Worm (Caenorhabditis elegans) whole organism, L4 larva: ENCODE measurements around the gene garr-1.

Experiments used
- D1046.2 ChIP-seq: fragments of 200-800 bp; sonication (Bioruptor generic); IDR thresholded peaks from 2 replicates; pipeline ENCODE4 v1.3.6; 2022; ENCODE audit warnings: missing genetic modification characterization, missing compliant biosample characterization
- F26F4.8 ChIP-seq: fragments of 200-800 bp; sonication (Bioruptor generic); conservative IDR thresholded peaks from 2 replicates; pipeline ENCODE4 v1.3.6; 2022; ENCODE audit warnings: missing genetic modification characterization, missing compliant biosample characterization
- F44E2.7 ChIP-seq: fragments of 200-800 bp; sonication (Bioruptor generic); IDR thresholded peaks from 2 replicates; pipeline ENCODE4 v2.1.2; 2022; ENCODE audit warnings: missing genetic modification characterization, missing compliant biosample characterization
- F49E8.2 ChIP-seq: sonication (generic microtip); optimal IDR thresholded peaks from 2 replicates; lab custom pipeline; 2016; ENCODE audit warnings: missing compliant biosample characterization, mild to moderate bottlenecking, missing genetic modification characterization, borderline replicate concordance
- Y48G9A.11 ChIP-seq: fragments of 200-800 bp; sonication (Bioruptor generic); IDR thresholded peaks from 2 replicates; pipeline ENCODE4 v1.3.6; 2022; ENCODE audit warnings: missing genetic modification reagents, missing genetic modification characterization, missing compliant biosample characterization
- Y75B8A.6 ChIP-seq: fragments of 200-800 bp; sonication (Bioruptor generic); IDR thresholded peaks from 2 replicates; pipeline ENCODE4 v1.3.6; 2022; ENCODE audit warnings: missing genetic modification reagents, missing genetic modification characterization, missing compliant biosample characterization
- ZK337.2 ChIP-seq: fragments of 200-800 bp; sonication (Bioruptor generic); IDR thresholded peaks from 2 replicates; pipeline ENCODE4 v1.3.6; 2022; ENCODE audit warnings: missing genetic modification reagents, missing genetic modification characterization, missing compliant biosample characterization
- aha-1 ChIP-seq: fragments of 150-350 bp; peaks from one replicate; lab custom pipeline; 2014; ENCODE audit warnings: missing biosample characterization, missing genetic modification characterization
- arid-1 ChIP-seq: fragments of 200-800 bp; sonication (Bioruptor generic); conservative IDR thresholded peaks from 2 replicates; pipeline ENCODE4 v1.3.6; 2022; ENCODE audit warnings: missing genetic modification reagents, missing genetic modification characterization, missing compliant biosample characterization
- ceh-28 ChIP-seq: fragments of 150-350 bp; optimal IDR thresholded peaks from 2 replicates; lab custom pipeline; 2014; ENCODE audit warnings: missing biosample characterization, missing genetic modification reagents, missing genetic modification characterization
- ceh-82 ChIP-seq: sonication (generic microtip); optimal IDR thresholded peaks from 2 replicates; lab custom pipeline; 2017; ENCODE audit warnings: missing biosample characterization, missing genetic modification characterization
- cey-2 ChIP-seq: sonication (generic microtip); optimal IDR thresholded peaks from 3 replicates; lab custom pipeline; 2017; ENCODE audit warnings: missing genetic modification characterization, mild to moderate bottlenecking, missing compliant biosample characterization, antibody characterized with exemption, borderline replicate concordance; ENCODE audit not compliant: insufficient read depth
- daf-12 ChIP-seq: fragments of 150-350 bp; optimal IDR thresholded peaks from 2 replicates; lab custom pipeline; 2014; ENCODE audit warnings: missing biosample characterization, missing genetic modification reagents, missing genetic modification characterization
- daf-16 ChIP-seq, 3 experiments: sonication (generic microtip); optimal IDR thresholded peaks; 2 replicates each; lab custom pipeline; 2016 to 2017; ENCODE audit warnings: missing genetic modification characterization in 3 of 3, missing genetic modification reagents in 3 of 3, mild to moderate bottlenecking in 2 of 3, missing compliant biosample characterization in 2 of 3, missing biosample characterization in 1 of 3, moderate library complexity in 1 of 3
- dmd-6 ChIP-seq: fragments of 200-800 bp; sonication (Bioruptor generic); IDR thresholded peaks from 2 replicates; pipeline ENCODE4 v1.3.6; 2022; ENCODE audit warnings: missing genetic modification reagents, missing genetic modification characterization, missing compliant biosample characterization
- dve-1 ChIP-seq: sonication (generic microtip); optimal IDR thresholded peaks from 2 replicates; lab custom pipeline; 2017; ENCODE audit warnings: antibody characterized with exemption, mild to moderate bottlenecking, missing genetic modification characterization, missing compliant biosample characterization; ENCODE audit not compliant: insufficient read depth
- fkh-10 ChIP-seq: fragments of 150-350 bp; optimal IDR thresholded peaks from 2 replicates; lab custom pipeline; 2014; ENCODE audit warnings: missing biosample characterization, missing genetic modification reagents, missing genetic modification characterization
- gei-8 ChIP-seq: fragments of 200-800 bp; sonication (Bioruptor generic); optimal IDR thresholded peaks from 2 replicates; lab custom pipeline; 2018; ENCODE audit warnings: mild to moderate bottlenecking, missing genetic modification characterization, missing compliant biosample characterization
- hlh-11 ChIP-seq: fragments of 200-800 bp; sonication (Bioruptor generic); optimal IDR thresholded peaks from 2 replicates; lab custom pipeline; 2018; ENCODE audit warnings: mild to moderate bottlenecking, missing genetic modification characterization, missing compliant biosample characterization
- hlh-30 ChIP-seq: sonication (generic microtip); optimal IDR thresholded peaks from 2 replicates; lab custom pipeline; 2017; ENCODE audit warnings: antibody characterized with exemption, mild to moderate bottlenecking, missing genetic modification characterization, missing compliant biosample characterization; ENCODE audit not compliant: insufficient read depth
- hmg-1.1 ChIP-seq: fragments of 200-800 bp; sonication (Bioruptor generic); IDR thresholded peaks from 2 replicates; pipeline ENCODE4 v1.3.6; 2022; ENCODE audit warnings: missing genetic modification reagents, missing genetic modification characterization, missing compliant biosample characterization
- lim-7 ChIP-seq: fragments of 200-800 bp; sonication (Bioruptor generic); IDR thresholded peaks from 2 replicates; pipeline ENCODE4 v1.3.6; 2022; ENCODE audit warnings: missing genetic modification characterization, missing compliant biosample characterization
- lin-29 ChIP-seq: fragments of 200-800 bp; sonication (Bioruptor generic); IDR thresholded peaks from 2 replicates; pipeline ENCODE4 v1.3.6; 2022; ENCODE audit warnings: missing genetic modification reagents, missing genetic modification characterization, missing compliant biosample characterization
- lin-38 ChIP-seq: fragments of 200-800 bp; sonication (Bioruptor generic); IDR thresholded peaks from 2 replicates; pipeline ENCODE4 v1.3.6; 2022; ENCODE audit warnings: missing genetic modification reagents, missing genetic modification characterization, missing compliant biosample characterization
- madf-9 ChIP-seq: fragments of 200-800 bp; sonication (Bioruptor generic); conservative IDR thresholded peaks from 2 replicates; pipeline ENCODE4 v1.3.6; 2022; ENCODE audit warnings: missing genetic modification reagents, missing genetic modification characterization, missing compliant biosample characterization
- mxl-2 ChIP-seq: fragments of 200-800 bp; sonication (Bioruptor generic); conservative IDR thresholded peaks from 2 replicates; pipeline ENCODE4 v1.3.6; 2022; ENCODE audit warnings: missing genetic modification reagents, missing genetic modification characterization, missing compliant biosample characterization
- mxl-3 ChIP-seq: fragments of 200-800 bp; sonication (Bioruptor generic); optimal IDR thresholded peaks from 2 replicates; lab custom pipeline; 2018; ENCODE audit warnings: mild to moderate bottlenecking, missing genetic modification characterization, missing compliant biosample characterization
- nhr-10 ChIP-seq: fragments of 150-350 bp; optimal IDR thresholded peaks from 2 replicates; lab custom pipeline; 2014; ENCODE audit warnings: missing biosample characterization, missing genetic modification characterization
- nhr-11 ChIP-seq: fragments of 150-350 bp; optimal IDR thresholded peaks from 2 replicates; lab custom pipeline; 2014; ENCODE audit warnings: missing biosample characterization, missing genetic modification characterization
- nhr-111 ChIP-seq: fragments of 200-800 bp; sonication (Bioruptor generic); optimal IDR thresholded peaks from 2 replicates; lab custom pipeline; 2018; ENCODE audit warnings: mild to moderate bottlenecking, missing genetic modification characterization, missing compliant biosample characterization
- nhr-237 ChIP-seq: sonication (generic microtip); optimal IDR thresholded peaks from 2 replicates; lab custom pipeline; 2017; ENCODE audit warnings: missing biosample characterization, missing genetic modification characterization
- nhr-28 ChIP-seq: fragments of 150-350 bp; optimal IDR thresholded peaks from 2 replicates; lab custom pipeline; 2014; ENCODE audit warnings: missing biosample characterization, missing genetic modification characterization
- nhr-48 ChIP-seq: sonication (generic microtip); optimal IDR thresholded peaks from 2 replicates; lab custom pipeline; 2016; ENCODE audit warnings: mild to moderate bottlenecking, missing genetic modification characterization, missing compliant biosample characterization
- nhr-6 ChIP-seq: fragments of 150-350 bp; optimal IDR thresholded peaks from 2 replicates; lab custom pipeline; 2014; ENCODE audit warnings: missing biosample characterization, missing genetic modification characterization
- nhr-77 ChIP-seq: fragments of 150-350 bp; optimal IDR thresholded peaks from 2 replicates; lab custom pipeline; 2014; ENCODE audit warnings: missing biosample characterization, missing genetic modification characterization
- pqm-1 ChIP-seq: sonication (generic microtip); optimal IDR thresholded peaks from 2 replicates; lab custom pipeline; 2017; ENCODE audit warnings: missing biosample characterization, missing genetic modification characterization
- set-16 ChIP-seq: fragments of 200-800 bp; sonication (Bioruptor generic); IDR thresholded peaks from 2 replicates; pipeline ENCODE4 v1.3.6; 2022; ENCODE audit warnings: missing genetic modification reagents, missing genetic modification characterization, missing compliant biosample characterization
- snpc-1.2 ChIP-seq: fragments of 200-800 bp; sonication (Bioruptor generic); IDR thresholded peaks from 2 replicates; pipeline ENCODE4 v1.3.6; 2022; ENCODE audit warnings: missing genetic modification reagents, missing genetic modification characterization, missing compliant biosample characterization
- spr-1 ChIP-seq: sonication (generic microtip); optimal IDR thresholded peaks from 2 replicates; lab custom pipeline; 2016; ENCODE audit warnings: mild to moderate bottlenecking, missing genetic modification characterization, missing compliant biosample characterization
- unc-130 ChIP-seq: sonication (generic microtip); optimal IDR thresholded peaks from 2 replicates; lab custom pipeline; 2016; ENCODE audit warnings: missing genetic modification reagents, missing genetic modification characterization, missing compliant biosample characterization
- zag-1 ChIP-seq: fragments of 150-350 bp; optimal IDR thresholded peaks from 2 replicates; lab custom pipeline; 2014; ENCODE audit warnings: missing biosample characterization, missing genetic modification characterization
- zfp-2 ChIP-seq: sonication (generic microtip); optimal IDR thresholded peaks from 2 replicates; lab custom pipeline; 2016; ENCODE audit warnings: mild to moderate bottlenecking, missing genetic modification characterization, missing compliant biosample characterization
- ztf-11 ChIP-seq: fragments of 150-350 bp; optimal IDR thresholded peaks from 2 replicates; lab custom pipeline; 2014; ENCODE audit warnings: missing biosample characterization, missing genetic modification characterization

garr-1 gene

ce11 chrIV:425995-426394 lies at the start of gene garr-1:
Gene garr-1, plus strand, starts transcription at chrIV:426168.
- TF ChIP-seq nhr-11 (tag; lab: Kevin White, UChicago) (no peak), F26F4.8 (GFP tag; lab: Robert Waterston, UW) (no peak), set-16 (GFP tag; lab: Robert Waterston, UW) (peak; percentile 75), gei-8 (GFP tag; lab: Kevin White, UChicago) (no peak), fkh-10 (GFP tag; lab: Kevin White, UChicago) (no peak), Y48G9A.11 (no peak), aha-1 (peak; percentile 51)

- no peak for TF ChIP-seq nhr-6
- TF ChIP-seq madf-9 = no peak
- no peak for TF ChIP-seq hmg-1.1 (GFP tag; lab: Robert Waterston, UW)
- TF ChIP-seq ceh-82 (tag; lab: Kevin White, UChicago) = no peak
- TF ChIP-seq nhr-10 = no peak
- no peak for TF ChIP-seq snpc-1.2
- TF ChIP-seq zfp-2 (tag; lab: Kevin White, UChicago) = no peak
- no peak for TF ChIP-seq Y75B8A.6 (GFP tag; lab: Robert Waterston, UW)
- no peak for TF ChIP-seq fkh-10 (GFP tag; lab: Kevin White, UChicago)
- TF ChIP-seq spr-1 (tag; lab: Kevin White, UChicago) = no peak
Observed at ce11 chrIV:377791-378190, 48.2 kb upstream of the garr-1 start.

- TF ChIP-seq nhr-48 (no peak), dmd-6 (GFP tag; lab: Robert Waterston, UW) (peak; percentile 43; the same call in 1 of the 2 replicates), hlh-30 (tag; lab: Kevin White, UChicago) (peak; percentile 32), pqm-1 (tag; lab: Kevin White, UChicago) (peak; percentile 69), dve-1 (tag; lab: Kevin White, UChicago) (peak; percentile 15), daf-16 (GFP tag; optimal IDR thresholded peaks at IDR 0.05; lab: Kevin White, UChicago) (no peak), daf-16 (tag; optimal IDR thresholded peaks at IDR 0.05; lab: Kevin White, UChicago) (peak; percentile 81), lin-38 (GFP tag; lab: Robert Waterston, UW) (peak; percentile 32; the same call in 1 of the 2 replicates), hmg-1.1 (GFP tag; lab: Robert Waterston, UW) (no peak), hlh-11 (tag; lab: Kevin White, UChicago) (peak; percentile 32), arid-1 (GFP tag; lab: Robert Waterston, UW) (no peak)
Observed at ce11 chrIV:378367-378766, 47.6 kb upstream of the garr-1 start.

DNA sequence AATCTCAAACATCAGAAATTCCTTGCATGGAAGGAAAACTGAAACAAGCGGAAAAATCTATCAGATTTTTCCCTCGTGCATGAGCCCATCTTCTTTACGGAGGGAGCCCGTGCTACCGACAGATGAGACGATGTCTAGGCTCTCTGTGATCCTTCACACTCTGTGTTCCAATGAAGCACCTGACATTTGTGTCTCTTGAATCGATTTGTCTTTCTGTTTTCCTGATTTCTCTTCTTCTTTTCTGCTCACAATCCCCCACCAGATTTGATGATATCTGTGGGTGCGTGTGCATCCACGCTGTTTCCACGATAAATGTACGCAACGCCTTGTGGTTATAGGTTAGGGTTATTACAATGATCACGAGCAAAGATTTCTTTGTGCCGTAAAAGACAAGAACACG lies 47.1 kb upstream of the garr-1 start:
- TF ChIP-seq cey-2 (tag; lab: Kevin White, UChicago) (no peak), nhr-11 (tag; lab: Kevin White, UChicago) (peak; percentile 38), mxl-3 (GFP tag; lab: Kevin White, UChicago) (peak; percentile 36)

DNA sequence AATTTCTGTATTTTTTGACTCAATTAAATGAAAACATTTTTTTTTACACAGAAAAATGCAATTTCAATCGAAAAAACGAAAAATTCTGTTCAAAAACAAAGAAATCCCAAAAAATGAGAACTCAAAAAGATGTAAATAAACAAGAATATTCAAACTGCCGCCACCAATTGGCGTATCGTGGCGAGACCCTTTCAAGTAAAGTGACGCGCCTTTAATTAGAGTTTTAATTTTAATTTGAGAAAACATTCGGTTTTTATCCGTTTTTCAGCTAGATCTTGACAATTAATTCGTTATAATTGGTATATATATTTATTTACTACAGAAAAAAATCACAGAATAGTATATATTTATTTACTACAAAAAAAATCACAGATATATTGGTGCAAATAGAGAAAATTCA lies 46.4 kb upstream of the garr-1 start:
- TF ChIP-seq Y48G9A.11 (no peak), lin-38 (GFP tag; lab: Robert Waterston, UW) (peak; percentile 30; the same call in 1 of the 2 replicates), nhr-237 (tag; lab: Kevin White, UChicago) (no peak), nhr-111 (GFP tag; lab: Kevin White, UChicago) (no peak), lin-29 (GFP tag; lab: Robert Waterston, UW) (no peak), nhr-6 (no peak), gei-8 (GFP tag; lab: Kevin White, UChicago) (no peak), lim-7 (GFP tag; lab: Robert Waterston, UW) (no peak), daf-16 (GFP tag; optimal IDR thresholded peaks at IDR 0.05; lab: Kevin White, UChicago) (no peak), daf-16 (tag; optimal IDR thresholded peaks at IDR 0.05; lab: Kevin White, UChicago) (peak; percentile 4), ztf-11 (no peak), zag-1 (tag; lab: Kevin White, UChicago) (no peak), mxl-2 (GFP tag; lab: Robert Waterston, UW) (no peak), daf-12 (tag; lab: Kevin White, UChicago) (no peak), F49E8.2 (tag; lab: Kevin White, UChicago) (peak; percentile 21), nhr-77 (tag; lab: Kevin White, UChicago) (no peak), F44E2.7 (GFP tag; lab: Robert Waterston, UW) (no peak), nhr-28 (tag; lab: Kevin White, UChicago) (no peak), set-16 (GFP tag; lab: Robert Waterston, UW) (no peak), D1046.2 (GFP tag; lab: Robert Waterston, UW) (no peak), ceh-28 (no peak), fkh-10 (GFP tag; lab: Kevin White, UChicago) (no peak), ZK337.2 (GFP tag; lab: Robert Waterston, UW) (no peak), unc-130 (GFP tag; lab: Kevin White, UChicago) (peak; percentile 27)
